Worm (Caenorhabditis elegans) whole organism, late embryonic: ENCODE results near the gene C05B5.1.

ENCODE experiments used
- K09A11.1 ChIP-seq: sonication (generic microtip); optimal IDR thresholded peaks from 2 replicates; lab custom pipeline; 2017; ENCODE audit warnings: antibody characterized with exemption, mild to moderate bottlenecking, missing genetic modification characterization, missing compliant biosample characterization; ENCODE audit not compliant: insufficient read depth
- ahr-1 ChIP-seq: sonication (generic microtip); optimal IDR thresholded peaks from 2 replicates; lab custom pipeline; 2016; ENCODE audit warnings: missing genetic modification characterization, missing compliant biosample characterization
- ceh-18 ChIP-seq: sonication (generic microtip); optimal IDR thresholded peaks from 2 replicates; lab custom pipeline; 2016; ENCODE audit warnings: missing genetic modification characterization, missing compliant biosample characterization
- ceh-19 ChIP-seq: fragments of 200-800 bp; sonication (Bioruptor generic); optimal IDR thresholded peaks from 2 replicates; lab custom pipeline; 2018; ENCODE audit warnings: mild to moderate bottlenecking, missing genetic modification characterization, missing compliant biosample characterization
- ceh-2 ChIP-seq: sonication (generic microtip); optimal IDR thresholded peaks from 2 replicates; lab custom pipeline; 2016; ENCODE audit warnings: missing genotype, missing genetic modification characterization, missing compliant biosample characterization
- ceh-24 ChIP-seq: sonication (generic microtip); optimal IDR thresholded peaks from 2 replicates; lab custom pipeline; 2016; ENCODE audit warnings: mild to moderate bottlenecking, missing genetic modification characterization, missing compliant biosample characterization
- ceh-30 ChIP-seq: fragments of 150-350 bp; optimal IDR thresholded peaks from 2 replicates; lab custom pipeline; 2014; ENCODE audit warnings: missing biosample characterization, missing genetic modification characterization
- ceh-34 ChIP-seq: sonication (generic microtip); optimal IDR thresholded peaks from 2 replicates; lab custom pipeline; 2016; ENCODE audit warnings: mild to moderate bottlenecking, missing genetic modification characterization, missing compliant biosample characterization
- dmd-4 ChIP-seq: sonication (generic microtip); optimal IDR thresholded peaks from 2 replicates; lab custom pipeline; 2016; ENCODE audit warnings: borderline replicate concordance, missing genetic modification characterization, missing compliant biosample characterization
- dve-1 ChIP-seq: sonication (generic microtip); optimal IDR thresholded peaks from 2 replicates; lab custom pipeline; 2017; ENCODE audit warnings: antibody characterized with exemption, mild to moderate bottlenecking, missing genetic modification characterization, missing compliant biosample characterization
- elt-2 ChIP-seq: sonication (generic microtip); optimal IDR thresholded peaks from 2 replicates; lab custom pipeline; 2016; ENCODE audit warnings: missing genetic modification reagents, missing genetic modification characterization, missing compliant biosample characterization
- elt-4 ChIP-seq: sonication (generic microtip); optimal IDR thresholded peaks from 2 replicates; lab custom pipeline; 2016; ENCODE audit warnings: missing genetic modification characterization, missing compliant biosample characterization
- ets-4 ChIP-seq: sonication (generic microtip); optimal IDR thresholded peaks from 2 replicates; lab custom pipeline; 2016; ENCODE audit warnings: missing genetic modification characterization, missing compliant biosample characterization
- eyg-1 ChIP-seq: sonication (generic microtip); optimal IDR thresholded peaks from 2 replicates; lab custom pipeline; 2016; ENCODE audit warnings: missing genotype, missing genetic modification characterization, missing compliant biosample characterization
- fax-1 ChIP-seq: sonication (generic microtip); optimal IDR thresholded peaks from 2 replicates; lab custom pipeline; 2016; ENCODE audit warnings: missing genotype, missing genetic modification characterization, missing compliant biosample characterization
- gmeb-2 ChIP-seq: sonication (generic microtip); optimal IDR thresholded peaks from 2 replicates; lab custom pipeline; 2016; ENCODE audit warnings: missing genetic modification characterization, inconsistent platforms, missing compliant biosample characterization
- hlh-13 ChIP-seq: fragments of 200-800 bp; sonication (Bioruptor generic); optimal IDR thresholded peaks from 2 replicates; lab custom pipeline; 2018; ENCODE audit warnings: mild to moderate bottlenecking, missing genetic modification characterization, missing compliant biosample characterization
- hlh-8 ChIP-seq: sonication (generic microtip); optimal IDR thresholded peaks from 2 replicates; lab custom pipeline; 2016; ENCODE audit warnings: missing genotype, missing genetic modification characterization, missing compliant biosample characterization
- lin-11 ChIP-seq: fragments of 200-800 bp; sonication (Bioruptor generic); optimal IDR thresholded peaks from 2 replicates; lab custom pipeline; 2018; ENCODE audit warnings: mild to moderate bottlenecking, missing genetic modification characterization, missing compliant biosample characterization
- mec-3 ChIP-seq: sonication (generic microtip); optimal IDR thresholded peaks from 2 replicates; lab custom pipeline; 2016; ENCODE audit warnings: borderline replicate concordance, missing genetic modification characterization, missing compliant biosample characterization
- nhr-11 ChIP-seq: fragments of 150-350 bp; optimal IDR thresholded peaks from 2 replicates; lab custom pipeline; 2014; ENCODE audit warnings: missing biosample characterization, missing genetic modification characterization
- pqm-1 ChIP-seq: sonication (generic microtip); optimal IDR thresholded peaks from 2 replicates; lab custom pipeline; 2016; ENCODE audit warnings: missing genetic modification characterization, missing compliant biosample characterization
- ref-2 ChIP-seq: sonication (generic microtip); optimal IDR thresholded peaks from 2 replicates; lab custom pipeline; 2016; ENCODE audit warnings: missing genetic modification characterization, missing compliant biosample characterization
- sdc-2 ChIP-seq: sonication (generic microtip); optimal IDR thresholded peaks from 2 replicates; lab custom pipeline; 2016; ENCODE audit warnings: missing genotype, missing genetic modification characterization, missing compliant biosample characterization
- sox-2 ChIP-seq: fragments of 200-800 bp; sonication (Bioruptor generic); IDR thresholded peaks from 2 replicates; pipeline ENCODE4 v1.3.6; 2022; ENCODE audit warnings: missing genetic modification reagents, missing genetic modification characterization, missing compliant biosample characterization
- sox-4 ChIP-seq: sonication (generic microtip); optimal IDR thresholded peaks from 2 replicates; lab custom pipeline; 2017; ENCODE audit warnings: mild to moderate bottlenecking, missing genetic modification characterization, inconsistent platforms, missing compliant biosample characterization
- tbx-2 ChIP-seq: sonication (generic microtip); optimal IDR thresholded peaks from 2 replicates; lab custom pipeline; 2016; ENCODE audit warnings: missing genetic modification characterization, missing compliant biosample characterization
- tbx-7 ChIP-seq: sonication (generic microtip); optimal IDR thresholded peaks from 2 replicates; lab custom pipeline; 2016; ENCODE audit warnings: missing genotype, missing genetic modification characterization, missing compliant biosample characterization
- unc-3 ChIP-seq, 2 experiments: fragments of 200-800 bp in 1 of 2; sonication (Bioruptor generic) in 1 of 2; sonication (generic microtip) in 1 of 2; conservative IDR thresholded peaks in 1 of 2; optimal IDR thresholded peaks in 1 of 2; 2 replicates each; pipeline versions ENCODE4 v1.3.6 to Lab custom; 2016 to 2022; ENCODE audit warnings: missing compliant biosample characterization in 2 of 2, missing genetic modification characterization in 2 of 2, missing genetic modification reagents in 1 of 2
- unc-86 ChIP-seq: sonication (generic microtip); optimal IDR thresholded peaks from 2 replicates; lab custom pipeline; 2016; ENCODE audit warnings: missing genetic modification characterization, missing compliant biosample characterization
- ztf-16 ChIP-seq: sonication (generic microtip); optimal IDR thresholded peaks from 2 replicates; lab custom pipeline; 2017; ENCODE audit warnings: missing genetic modification characterization, missing compliant biosample characterization

Gene C05B5.1

DNA sequence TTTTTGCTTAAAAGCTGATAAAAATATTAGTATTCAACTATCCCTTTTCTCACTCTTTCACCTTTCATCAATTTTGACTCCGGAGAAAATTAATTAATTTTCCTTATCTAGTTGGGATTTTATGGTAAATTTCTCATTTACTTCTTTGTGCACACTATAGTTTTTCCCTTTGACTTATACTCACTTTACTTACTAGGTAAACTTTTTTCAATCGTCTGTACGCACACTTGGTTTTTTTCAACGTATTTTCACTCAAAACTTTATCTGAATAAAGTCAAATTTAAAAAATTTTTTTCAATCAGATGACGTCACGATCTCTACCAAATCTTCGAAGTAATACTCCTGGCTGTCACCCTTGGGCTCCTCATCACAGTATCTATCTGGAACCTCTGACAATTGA is 23.9 kb upstream of the C05B5.1 start, which contains the start of gene C05B5.16:
TSS of gene C05B5.16 (plus strand) at position 301 of the 400 bp plus-strand sequence.
- TF ChIP-seq ceh-34 (tag; lab: Kevin White, UChicago) = no peak

- TF ChIP-seq tbx-7 (no peak), sox-4 (tag; lab: Kevin White, UChicago) (no peak), eyg-1 (tag; lab: Kevin White, UChicago) (no peak), nhr-11 (tag; lab: Kevin White, UChicago) (no peak), sox-2 (GFP tag; lab: Robert Waterston, UW) (no peak), sdc-2 (tag; lab: Kevin White, UChicago) (no peak), ceh-24 (tag; lab: Kevin White, UChicago) (no peak), pqm-1 (tag; lab: Kevin White, UChicago) (no peak), fax-1 (tag; lab: Kevin White, UChicago) (no peak), hlh-13 (GFP tag; lab: Kevin White, UChicago) (no peak), ets-4 (no peak), ceh-30 (no peak), elt-4 (tag; lab: Kevin White, UChicago) (no peak), hlh-8 (tag; lab: Kevin White, UChicago) (no peak), ahr-1 (tag; lab: Kevin White, UChicago) (no peak), unc-3 (GFP tag; conservative IDR thresholded peaks at IDR 0.05; lab: Robert Waterston, UW) (no peak), unc-3 (tag; optimal IDR thresholded peaks at IDR 0.05; lab: Kevin White, UChicago) (no peak), ceh-18 (tag; lab: Kevin White, UChicago) (no peak), lin-11 (no peak), ref-2 (tag; lab: Kevin White, UChicago) (no peak)
- TF ChIP-seq, all 69 proteins: peak for 0
These were observed 21.9 kb upstream of the C05B5.1 start, which contains the start of gene fbxa-155 for ce11 chrIII:10010117-10010516. Gene fbxa-155 (minus strand): TSS chrIII:10010217.

DNA sequence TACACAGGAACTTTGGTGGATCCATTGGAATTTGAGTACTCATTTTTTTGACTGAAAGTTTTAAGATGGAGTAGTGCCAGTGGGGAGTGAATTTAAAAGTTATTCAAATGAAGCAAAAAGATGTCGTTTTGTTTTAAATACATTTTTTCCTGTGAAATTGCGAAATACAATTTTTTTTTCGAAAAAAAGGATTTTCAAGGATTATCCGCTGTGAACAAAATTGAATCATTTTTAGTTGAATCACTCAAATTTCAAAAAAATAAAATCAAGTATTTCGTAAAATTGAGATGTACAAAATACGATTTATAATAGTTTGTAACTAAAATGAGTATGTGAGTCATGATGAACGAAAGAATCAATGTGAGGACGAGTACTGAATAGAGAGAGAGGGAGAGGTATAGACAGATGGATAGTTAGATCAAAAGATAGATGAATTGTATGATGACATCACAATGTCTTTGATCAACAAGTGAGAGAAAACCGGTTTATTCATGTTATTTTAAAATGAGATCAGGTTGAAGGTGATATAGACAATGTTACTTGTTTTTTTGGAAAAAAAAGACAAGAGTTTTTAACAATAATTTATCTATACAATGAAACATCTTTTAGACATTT is 18.6 kb upstream of the C05B5.1 start, which contains the start of gene C05B5.8:
TSS of gene C05B5.8 (minus strand) at position 51 of the 615 bp plus-strand sequence.
- no peak for TF ChIP-seq sox-2 (GFP tag; lab: Robert Waterston, UW)
- no peak for TF ChIP-seq ztf-16 (tag; lab: Kevin White, UChicago)
- no peak for TF ChIP-seq tbx-7
- no peak for TF ChIP-seq unc-86 (tag; lab: Kevin White, UChicago)
- no peak for TF ChIP-seq mec-3 (tag; lab: Kevin White, UChicago)
- TF ChIP-seq gmeb-2 = no peak
- TF ChIP-seq ahr-1 (tag; lab: Kevin White, UChicago) = no peak
- no peak for TF ChIP-seq ceh-30

DNA sequence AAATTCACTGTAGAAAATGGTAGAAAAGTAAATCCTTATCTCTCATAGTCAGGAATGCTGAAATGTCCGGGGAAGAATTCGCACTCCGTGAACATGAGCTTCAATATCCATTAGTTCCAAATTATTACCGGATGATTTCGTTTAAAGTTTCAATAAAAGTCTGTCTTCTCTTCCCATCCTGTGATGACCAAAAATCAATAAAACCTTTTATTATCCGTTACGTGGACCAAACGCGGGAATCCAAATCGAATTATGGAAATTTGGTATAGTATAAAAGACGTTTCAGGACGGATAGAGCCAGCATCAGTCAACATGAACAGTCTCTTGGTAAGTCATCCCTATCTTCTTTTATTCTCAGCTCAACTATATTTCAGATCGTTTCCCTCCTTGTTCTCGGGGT is 16.0 kb upstream of the C05B5.1 start, which contains the start of gene C05B5.11:
TSS of gene C05B5.11 (plus strand) at position 301 of the 400 bp plus-strand sequence.
- TF ChIP-seq tbx-2 = no peak
- no peak for TF ChIP-seq K09A11.1 (tag; lab: Kevin White, UChicago)
- TF ChIP-seq nhr-11 (tag; lab: Kevin White, UChicago) = no peak
- TF ChIP-seq dmd-4 (tag; lab: Kevin White, UChicago) = no peak
- no peak for TF ChIP-seq eyg-1 (tag; lab: Kevin White, UChicago)
- TF ChIP-seq dve-1 (tag; lab: Kevin White, UChicago) = no peak
- no peak for TF ChIP-seq ref-2 (tag; lab: Kevin White, UChicago)
- TF ChIP-seq elt-2 (tag; lab: Kevin White, UChicago) = no peak
- TF ChIP-seq sox-4 (tag; lab: Kevin White, UChicago) = no peak
- TF ChIP-seq, all 69 proteins: peak for 0

DNA sequence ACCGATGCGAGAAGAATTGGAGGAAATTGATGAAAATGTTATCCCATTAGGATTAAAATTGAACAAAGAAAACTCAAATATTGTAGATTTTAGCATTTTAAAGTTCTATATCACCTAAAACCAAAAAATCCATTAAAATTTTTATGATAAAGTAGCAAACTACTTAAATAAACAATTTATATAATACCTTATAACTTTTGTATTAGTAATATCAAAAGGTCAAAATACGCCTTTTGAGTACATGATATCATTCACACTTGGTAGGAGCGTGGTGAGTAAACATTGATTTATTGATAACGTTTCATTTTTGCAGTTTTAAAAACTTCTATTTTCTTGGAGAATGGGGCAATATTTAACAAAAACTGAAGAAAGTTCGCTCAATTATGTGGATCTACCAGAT is 12.8 kb upstream of the C05B5.1 start, which contains the start of gene C05B5.5:
TSS of gene C05B5.5 (plus strand) at position 301 of the 400 bp plus-strand sequence.
- TF ChIP-seq ceh-19 (GFP tag; lab: Kevin White, UChicago) (no peak), ceh-24 (tag; lab: Kevin White, UChicago) (no peak), ceh-2 (tag; lab: Kevin White, UChicago) (no peak)
- TF ChIP-seq, all 69 proteins: peak for 0
